Fruit fly (Drosophila melanogaster): ENCODE data around the gene norpA.

norpA gene

DNA sequence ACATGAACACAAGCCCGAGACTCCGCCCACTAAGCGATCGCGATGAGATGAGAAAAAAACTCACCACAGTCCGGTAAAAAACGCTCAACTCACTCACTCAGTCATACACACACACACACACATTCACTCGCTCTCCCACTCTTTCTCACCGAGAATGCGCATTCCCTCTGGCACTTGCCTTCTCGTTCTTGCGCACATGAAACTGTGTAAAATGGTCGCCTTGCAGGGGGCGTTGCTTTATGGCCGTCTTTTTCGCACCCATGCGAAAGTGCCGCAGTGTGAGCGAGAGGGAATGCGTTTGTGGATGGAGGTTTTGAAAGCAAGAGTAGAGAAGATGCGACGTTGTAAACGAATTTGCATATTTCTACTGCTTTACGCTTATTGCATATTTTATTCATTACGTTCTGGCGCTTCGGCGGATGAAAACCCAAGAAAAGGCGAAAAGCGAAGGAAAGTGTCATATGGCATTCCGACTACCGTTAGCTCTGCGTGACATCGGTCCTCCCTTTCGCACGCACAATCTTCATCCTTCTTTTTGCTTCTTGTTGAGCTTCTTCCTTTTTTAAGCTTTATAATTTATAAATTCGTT, 89.1 kb downstream of the norpA start (continued):
- TF ChIP-seq knrl (GFP tag; IDR thresholded peaks at IDR 0.05; ENCODE audit: partially characterized antibody) (peak; percentile 52; the same call in 2 of the 3 replicates), org-1 (GFP tag; optimal IDR thresholded peaks at IDR 0.05) (no peak), pfk (GFP tag; optimal IDR thresholded peaks at IDR 0.05) (no peak), Ravus (GFP tag; IDR thresholded peaks at IDR 0.05) (no peak), otp (GFP tag; IDR thresholded peaks at IDR 0.05) (no peak), CG14860 (GFP tag; IDR thresholded peaks at IDR 0.05; ENCODE audit: partially characterized antibody) (no peak), bigmax (GFP tag; optimal IDR thresholded peaks at IDR 0.05) (no peak), pita (GFP tag; optimal IDR thresholded peaks at IDR 0.05) (no peak), ssp (GFP tag; IDR thresholded peaks at IDR 0.05) (no peak), eve (GFP tag; optimal IDR thresholded peaks at IDR 0.05) (no peak), Abd-B (GFP tag; optimal IDR thresholded peaks at IDR 0.05) (no peak), Nf-YC (tag; optimal IDR thresholded peaks at IDR 0.05) (peak; percentile 98), Bdp1 (GFP tag; optimal IDR thresholded peaks at IDR 0.05) (no peak), ase (GFP tag; IDR thresholded peaks at IDR 0.05) (no peak), CG16779 (GFP tag; IDR thresholded peaks at IDR 0.05) (no peak), Sox102F (GFP tag; optimal IDR thresholded peaks at IDR 0.05) (no peak), nerfin-2 (GFP tag; IDR thresholded peaks at IDR 0.05; ENCODE audit: partially characterized antibody) (no peak), CG6765 (GFP tag; optimal IDR thresholded peaks at IDR 0.05) (no peak), CG43689 (GFP tag; IDR thresholded peaks at IDR 0.05) (no peak), CG8924 (tag; optimal IDR thresholded peaks at IDR 0.05) (no peak), crol (GFP tag; IDR thresholded peaks at IDR 0.05) (peak; percentile 59; the same call in 1 of the 2 replicates), grau (tag; optimal IDR thresholded peaks at IDR 0.05) (no peak), Hr78 (GFP tag; optimal IDR thresholded peaks at IDR 0.05) (no peak), nerfin-1 (tag; optimal IDR thresholded peaks at IDR 0.05) (no peak), E2f1 (GFP tag; IDR thresholded peaks at IDR 0.05) (no peak), Doc3 (GFP tag; IDR thresholded peaks at IDR 0.05; ENCODE audit: partially characterized antibody) (no peak), CG7963 (GFP tag; IDR thresholded peaks at IDR 0.05; ENCODE audit: partially characterized antibody) (0 out of 3 replicates have a peak, but pooled peaks have one; percentile 28), az2 (GFP tag; optimal IDR thresholded peaks at IDR 0.05) (no peak), CG8765 (GFP tag; IDR thresholded peaks at IDR 0.05) (no peak), HmgZ (tag; optimal IDR thresholded peaks at IDR 0.05) (peak; percentile 22), hth (optimal IDR thresholded peaks at IDR 0.05) (no peak), Deaf1 (tag; optimal IDR thresholded peaks at IDR 0.05) (peak; percentile 65), CG32772 (GFP tag; IDR thresholded peaks at IDR 0.05) (no peak), sim (GFP tag; IDR thresholded peaks at IDR 0.05) (no peak), CG17568 (GFP tag; optimal IDR thresholded peaks at IDR 0.05) (no peak), bsh (GFP tag; optimal IDR thresholded peaks at IDR 0.05) (no peak), tin (GFP tag; optimal IDR thresholded peaks at IDR 0.05) (no peak), trem (tag; optimal IDR thresholded peaks at IDR 0.05) (no peak), CG4328 (GFP tag; optimal IDR thresholded peaks at IDR 0.05) (no peak), CG4617 (GFP tag; optimal IDR thresholded peaks at IDR 0.05; ENCODE audit: borderline replicate concordance) (no peak), CG11504 (tag; optimal IDR thresholded peaks at IDR 0.05) (no peak), br (optimal IDR thresholded peaks at IDR 0.05) (no peak), CG2889 (GFP tag; IDR thresholded peaks at IDR 0.05) (no peak), run (tag; optimal IDR thresholded peaks at IDR 0.05) (no peak), kay (GFP tag; optimal IDR thresholded peaks at IDR 0.05) (no peak), Camta (GFP tag; optimal IDR thresholded peaks at IDR 0.05) (no peak), esg (GFP tag; conservative IDR thresholded peaks at IDR 0.05) (no peak), trh (GFP tag; optimal IDR thresholded peaks at IDR 0.05) (no peak), CG6683 (GFP tag; optimal IDR thresholded peaks at IDR 0.05) (no peak), ftz-f1 (GFP tag; optimal IDR thresholded peaks at IDR 0.05) (no peak), CG14441 (GFP tag; IDR thresholded peaks at IDR 0.05) (no peak)

Measured in whole organism, embryonic.